Fruit fly (Drosophila melanogaster) whole organism, prepupa: ENCODE results near the gene Lam.

ENCODE experiments used
- CG11762 ChIP-seq: fragments of 200-800 bp; sonication (Bioruptor generic); optimal IDR thresholded peaks from 3 replicates; lab custom pipeline; 2016; ENCODE audit warnings: missing biosample characterization, missing genetic modification characterization; ENCODE audit not compliant: insufficient read depth
- CG3032 ChIP-seq: fragments of 200-800 bp; optimal IDR thresholded peaks from 2 replicates; lab custom pipeline; 2019; ENCODE audit warnings: missing biosample characterization, mild to moderate bottlenecking, missing genetic modification characterization, moderate library complexity
- CG6163 ChIP-seq: fragments of 200-800 bp; sonication (Bioruptor generic); IDR thresholded peaks from 3 replicates; pipeline ENCODE4 v1.3.6; 2022; ENCODE audit warnings: missing biosample characterization, missing genetic modification characterization
- CG6276 ChIP-seq: fragments of 200-800 bp; sonication (Bioruptor generic); optimal IDR thresholded peaks from 2 replicates; lab custom pipeline; 2017; ENCODE audit warnings: missing biosample characterization, mild to moderate bottlenecking, missing genetic modification characterization
- CG6854 ChIP-seq: fragments of 200-800 bp; sonication (Bioruptor generic); optimal IDR thresholded peaks from 2 replicates; lab custom pipeline; 2017; ENCODE audit warnings: missing biosample characterization, mild to moderate bottlenecking, missing genetic modification characterization
- CG7368 ChIP-seq: fragments of 200-800 bp; sonication (Bioruptor generic); optimal IDR thresholded peaks from 3 replicates; lab custom pipeline; 2016; ENCODE audit warnings: missing biosample characterization, missing genetic modification characterization
- Hr38 ChIP-seq: sonication (Bioruptor generic); optimal IDR thresholded peaks from 2 replicates; lab custom pipeline; 2016; ENCODE audit warnings: missing biosample characterization, missing genetic modification characterization
- Hr4 ChIP-seq: fragments of 200-800 bp; sonication (Bioruptor generic); optimal IDR thresholded peaks from 3 replicates; lab custom pipeline; 2016; ENCODE audit warnings: missing biosample characterization, missing genetic modification characterization
- fkh ChIP-seq: fragments of 200-800 bp; sonication (Bioruptor generic); optimal IDR thresholded peaks from 3 replicates; lab custom pipeline; 2017; ENCODE audit warnings: missing biosample characterization, mild to moderate bottlenecking, missing genetic modification characterization, moderate library complexity
- pdm3 ChIP-seq: fragments of 200-800 bp; sonication (Bioruptor generic); optimal IDR thresholded peaks from 3 replicates; lab custom pipeline; 2016; ENCODE audit warnings: missing biosample characterization, missing genetic modification characterization
- topi ChIP-seq: fragments of 200-800 bp; sonication (Bioruptor generic); optimal IDR thresholded peaks from 3 replicates; lab custom pipeline; 2016; ENCODE audit warnings: missing biosample characterization, missing genetic modification characterization

DNA sequence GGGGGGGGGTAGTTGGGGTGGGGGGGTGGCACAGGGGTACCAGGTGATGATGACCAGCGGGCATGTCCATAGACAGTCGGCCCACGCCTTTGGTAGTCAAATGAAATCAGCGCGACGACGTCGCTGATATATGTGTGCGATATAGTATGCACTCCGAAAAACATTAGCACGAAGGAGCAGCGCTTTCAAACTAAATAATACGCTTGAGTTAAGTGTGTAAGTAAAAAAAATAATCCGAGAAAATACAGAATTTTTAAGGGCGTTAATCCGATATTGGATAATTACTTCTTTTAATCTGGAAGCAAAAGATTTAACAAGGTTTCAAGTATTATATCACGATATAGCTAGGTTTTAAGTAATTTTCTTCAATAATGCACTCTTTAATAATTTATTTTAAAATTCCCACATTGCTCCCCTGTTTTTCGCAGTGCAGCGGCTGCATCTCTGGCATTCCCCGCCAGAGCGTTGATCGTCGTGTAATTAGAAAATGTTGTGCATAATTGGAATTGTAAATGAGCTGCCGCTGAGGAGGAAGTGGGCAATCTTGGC lies 47.4 kb upstream of the Lam start:
- TF ChIP-seq CG6276 (GFP tag; lab: Kevin White, UChicago) (peak; percentile 56), fkh (no peak), topi (GFP tag; lab: Kevin White, UChicago) (peak; percentile 24), Hr4 (GFP tag; lab: Kevin White, UChicago) (peak; percentile 71), CG6163 (GFP tag; lab: Robert Waterston, UW) (peak; percentile 53), Hr38 (GFP tag; lab: Kevin White, UChicago) (no peak), pdm3 (GFP tag; lab: Kevin White, UChicago) (peak; percentile 38), CG3032 (tag; lab: Kevin White, UChicago) (peak; percentile 13), CG11762 (GFP tag; lab: Kevin White, UChicago) (peak; percentile 38), CG7368 (GFP tag; lab: Kevin White, UChicago) (no peak), CG6854 (GFP tag; lab: Kevin White, UChicago) (no peak)
